Fruit fly (Drosophila melanogaster) whole organism, pupa: ENCODE data around the gene ATPsynepsilonL.

ENCODE experiments used
- CG10348 ChIP-seq: fragments of 200-800 bp; sonication (Bioruptor generic); IDR thresholded peaks from 2 replicates; pipeline ENCODE4 v1.3.6; 2022; ENCODE audit warnings: missing biosample characterization, missing genetic modification characterization
- CG12605 ChIP-seq: fragments of 200-800 bp; sonication (Bioruptor generic); IDR thresholded peaks from 2 replicates; pipeline ENCODE4 v1.3.6; 2022; ENCODE audit warnings: missing biosample characterization, missing genetic modification characterization
- CG13204 ChIP-seq: fragments of 200-800 bp; sonication (Bioruptor generic); optimal IDR thresholded peaks from 2 replicates; lab custom pipeline; 2018; ENCODE audit warnings: missing biosample characterization, mild to moderate bottlenecking, missing genetic modification characterization, moderate library complexity
- CG14655 ChIP-seq: fragments of 200-800 bp; sonication (Bioruptor generic); optimal IDR thresholded peaks from 3 replicates; lab custom pipeline; 2017; ENCODE audit warnings: mild to moderate bottlenecking, missing biosample characterization, missing genetic modification reagents, missing genetic modification characterization
- CG15710 ChIP-seq: fragments of 200-800 bp; sonication (Bioruptor generic); optimal IDR thresholded peaks from 2 replicates; lab custom pipeline; 2018; ENCODE audit warnings: missing biosample characterization, mild to moderate bottlenecking, missing genetic modification characterization, moderate library complexity
- CG17806 ChIP-seq: fragments of 200-800 bp; sonication (Bioruptor generic); optimal IDR thresholded peaks from 2 replicates; lab custom pipeline; 2018; ENCODE audit warnings: missing biosample characterization, mild to moderate bottlenecking, missing genetic modification characterization, moderate library complexity
- CG32121 ChIP-seq: fragments of 200-800 bp; sonication (Bioruptor generic); IDR thresholded peaks from 2 replicates; pipeline ENCODE4 v1.3.6; 2022; ENCODE audit warnings: missing biosample characterization, missing genetic modification characterization
- CG34367 ChIP-seq: fragments of 200-800 bp; sonication (Bioruptor generic); optimal IDR thresholded peaks from 2 replicates; lab custom pipeline; 2018; ENCODE audit warnings: missing biosample characterization, mild to moderate bottlenecking, missing genetic modification characterization
- CG4496 ChIP-seq: fragments of 200-800 bp; sonication (Bioruptor generic); IDR thresholded peaks from 3 replicates; pipeline ENCODE4 v1.3.6; 2022; ENCODE audit warnings: missing biosample characterization, missing genetic modification characterization
- CG8159 ChIP-seq: fragments of 200-800 bp; sonication (Bioruptor generic); optimal IDR thresholded peaks from 3 replicates; lab custom pipeline; 2018; ENCODE audit warnings: missing biosample characterization, mild to moderate bottlenecking, missing genetic modification characterization, moderate library complexity
- CG8301 ChIP-seq: fragments of 200-800 bp; sonication (Bioruptor generic); optimal IDR thresholded peaks from 2 replicates; lab custom pipeline; 2018; ENCODE audit warnings: missing biosample characterization, mild to moderate bottlenecking, missing genetic modification characterization
- CG9948 ChIP-seq: fragments of 200-800 bp; sonication (Bioruptor generic); optimal IDR thresholded peaks from 2 replicates; lab custom pipeline; 2018; ENCODE audit warnings: missing biosample characterization, mild to moderate bottlenecking, missing genetic modification characterization, moderate library complexity
- D1 ChIP-seq: fragments of 200-800 bp; sonication (Bioruptor generic); optimal IDR thresholded peaks from 2 replicates; lab custom pipeline; 2018; ENCODE audit warnings: missing biosample characterization, mild to moderate bottlenecking, missing genetic modification characterization, moderate library complexity
- EcR ChIP-seq: fragments of 200-800 bp; sonication (Bioruptor generic); optimal IDR thresholded peaks from 3 replicates; lab custom pipeline; 2019; ENCODE audit warnings: missing biosample characterization, missing genetic modification characterization, mild to moderate bottlenecking, moderate library complexity, missing genetic modification reagents
- Ets98B ChIP-seq: fragments of 200-800 bp; sonication (Bioruptor generic); IDR thresholded peaks from 2 replicates; pipeline ENCODE4 v1.3.6; 2022; ENCODE audit warnings: missing biosample characterization, missing genetic modification characterization
- Pif1A ChIP-seq: fragments of 200-800 bp; sonication (Bioruptor generic); optimal IDR thresholded peaks from 3 replicates; lab custom pipeline; 2016; ENCODE audit warnings: missing biosample characterization, missing genetic modification characterization
- Pif1B ChIP-seq: fragments of 200-800 bp; sonication (Bioruptor generic); optimal IDR thresholded peaks from 3 replicates; lab custom pipeline; 2016; ENCODE audit warnings: missing biosample characterization, missing genetic modification characterization
- Snoo ChIP-seq: fragments of 200-800 bp; sonication (Bioruptor generic); optimal IDR thresholded peaks from 3 replicates; lab custom pipeline; 2017; ENCODE audit warnings: missing biosample characterization, mild to moderate bottlenecking, missing genetic modification characterization, inconsistent platforms
- fd96Ca ChIP-seq: fragments of 200-800 bp; sonication (Bioruptor generic); IDR thresholded peaks from 3 replicates; pipeline ENCODE4 v1.3.6; 2022; ENCODE audit warnings: missing biosample characterization, missing genetic modification characterization
- gl ChIP-seq: fragments of 200-800 bp; sonication (Bioruptor generic); optimal IDR thresholded peaks from 2 replicates; lab custom pipeline; 2018; ENCODE audit warnings: missing biosample characterization, mild to moderate bottlenecking, missing genetic modification characterization
- rn ChIP-seq: fragments of 200-800 bp; sonication (Bioruptor generic); IDR thresholded peaks from 2 replicates; pipeline ENCODE4 v1.3.6; 2022; ENCODE audit warnings: missing biosample characterization, missing genetic modification characterization

ATPsynepsilonL gene

dm6 chr3R:10111815-10112185 is 9.8 kb upstream of the ATPsynepsilonL start:
- TF ChIP-seq gl (tag; lab: Kevin White, UChicago) (no peak), D1 (tag; lab: Kevin White, UChicago) (peak; percentile 36), fd96Ca (GFP tag; lab: Robert Waterston, UW) (no peak; the same call in 2 of the 3 replicates), CG13204 (GFP tag; lab: Kevin White, UChicago) (no peak), CG10348 (GFP tag; lab: Robert Waterston, UW) (no peak), Pif1A (no peak), CG8301 (tag; lab: Kevin White, UChicago) (peak; percentile 56), Snoo (tag; lab: Kevin White, UChicago) (peak; percentile 11), CG34367 (no peak), CG12605 (GFP tag; lab: Robert Waterston, UW) (no peak; the same call in 1 of the 2 replicates), CG4496 (GFP tag; lab: Robert Waterston, UW) (peak; percentile 38; the same call in 1 of the 3 replicates), CG17806 (tag; lab: Kevin White, UChicago) (no peak), CG8159 (tag; lab: Kevin White, UChicago) (peak; percentile 44), rn (no peak), Ets98B (GFP tag; lab: Robert Waterston, UW) (no peak; the same call in 1 of the 2 replicates), Pif1B (no peak), CG15710 (tag; lab: Kevin White, UChicago) (peak; percentile 12), CG32121 (GFP tag; lab: Robert Waterston, UW) (peak; percentile 30; the same call in 1 of the 2 replicates), EcR (GFP tag; lab: Kevin White, UChicago) (no peak), CG14655 (peak; percentile 60), CG9948 (tag; lab: Kevin White, UChicago) (peak; percentile 11)

- TF ChIP-seq CG34367 (no peak), Pif1B (no peak), EcR (GFP tag; lab: Kevin White, UChicago) (no peak), CG13204 (GFP tag; lab: Kevin White, UChicago) (peak; percentile 5), fd96Ca (GFP tag; lab: Robert Waterston, UW) (peak; percentile 60; the same call in 2 of the 3 replicates), CG9948 (tag; lab: Kevin White, UChicago) (no peak), CG8159 (tag; lab: Kevin White, UChicago) (no peak), Ets98B (GFP tag; lab: Robert Waterston, UW) (no peak)
Measured at dm6 chr3R:10112195-10112594, 9.4 kb upstream of the ATPsynepsilonL start, which contains the start of gene CAH7. Gene CAH7 (plus strand): TSS chr3R:10112237.

- no peak for TF ChIP-seq Snoo (tag; lab: Kevin White, UChicago)
- TF ChIP-seq EcR (GFP tag; lab: Kevin White, UChicago): no peak
- TF ChIP-seq CG13204 (GFP tag; lab: Kevin White, UChicago): no peak
Measured at dm6 chr3R:10113746-10114145, 7.8 kb upstream of the ATPsynepsilonL start.

dm6 chr3R:10114915-10115534 is 6.5 kb upstream of the ATPsynepsilonL start:
- TF ChIP-seq gl (tag; lab: Kevin White, UChicago): peak; percentile 42
- TF ChIP-seq Pif1A: peak; percentile 24
- no peak for TF ChIP-seq CG8301 (tag; lab: Kevin White, UChicago)
- TF ChIP-seq CG14655: peak; percentile 40
- peak; percentile 30 for TF ChIP-seq EcR (GFP tag; lab: Kevin White, UChicago)
- no peak for TF ChIP-seq Ets98B (GFP tag; lab: Robert Waterston, UW)
- TF ChIP-seq CG8159 (tag; lab: Kevin White, UChicago): peak; percentile 13
- no peak for TF ChIP-seq D1 (tag; lab: Kevin White, UChicago)
- TF ChIP-seq Pif1B: no peak
- TF ChIP-seq, all 21 proteins: peak for 5

dm6 chr3R:10115797-10116196 is 5.8 kb upstream of the ATPsynepsilonL start:
- TF ChIP-seq CG13204 (GFP tag; lab: Kevin White, UChicago) (no peak), Pif1A (no peak), CG8301 (tag; lab: Kevin White, UChicago) (no peak), CG15710 (tag; lab: Kevin White, UChicago) (no peak), D1 (tag; lab: Kevin White, UChicago) (no peak), CG4496 (GFP tag; lab: Robert Waterston, UW) (no peak), EcR (GFP tag; lab: Kevin White, UChicago) (no peak), rn (no peak), CG8159 (tag; lab: Kevin White, UChicago) (no peak), CG32121 (GFP tag; lab: Robert Waterston, UW) (no peak), CG17806 (tag; lab: Kevin White, UChicago) (no peak), Snoo (tag; lab: Kevin White, UChicago) (no peak), CG14655 (no peak), gl (tag; lab: Kevin White, UChicago) (no peak), CG10348 (GFP tag; lab: Robert Waterston, UW) (no peak)

- TF ChIP-seq rn: no peak
- no peak for TF ChIP-seq CG32121 (GFP tag; lab: Robert Waterston, UW)
- TF ChIP-seq CG8159 (tag; lab: Kevin White, UChicago): no peak
- no peak for TF ChIP-seq CG34367
- no peak for TF ChIP-seq D1 (tag; lab: Kevin White, UChicago)
- no peak for TF ChIP-seq EcR (GFP tag; lab: Kevin White, UChicago)
- TF ChIP-seq Snoo (tag; lab: Kevin White, UChicago): no peak
Measured at dm6 chr3R:10119592-10119991, 2.0 kb upstream of the ATPsynepsilonL start.
